Fruit fly (Drosophila melanogaster): ENCODE data around the gene CG34174.
A peak's percentile ranks its signal among the peaks of the same experiment; 100 is the strongest.

CG34174 gene

DNA sequence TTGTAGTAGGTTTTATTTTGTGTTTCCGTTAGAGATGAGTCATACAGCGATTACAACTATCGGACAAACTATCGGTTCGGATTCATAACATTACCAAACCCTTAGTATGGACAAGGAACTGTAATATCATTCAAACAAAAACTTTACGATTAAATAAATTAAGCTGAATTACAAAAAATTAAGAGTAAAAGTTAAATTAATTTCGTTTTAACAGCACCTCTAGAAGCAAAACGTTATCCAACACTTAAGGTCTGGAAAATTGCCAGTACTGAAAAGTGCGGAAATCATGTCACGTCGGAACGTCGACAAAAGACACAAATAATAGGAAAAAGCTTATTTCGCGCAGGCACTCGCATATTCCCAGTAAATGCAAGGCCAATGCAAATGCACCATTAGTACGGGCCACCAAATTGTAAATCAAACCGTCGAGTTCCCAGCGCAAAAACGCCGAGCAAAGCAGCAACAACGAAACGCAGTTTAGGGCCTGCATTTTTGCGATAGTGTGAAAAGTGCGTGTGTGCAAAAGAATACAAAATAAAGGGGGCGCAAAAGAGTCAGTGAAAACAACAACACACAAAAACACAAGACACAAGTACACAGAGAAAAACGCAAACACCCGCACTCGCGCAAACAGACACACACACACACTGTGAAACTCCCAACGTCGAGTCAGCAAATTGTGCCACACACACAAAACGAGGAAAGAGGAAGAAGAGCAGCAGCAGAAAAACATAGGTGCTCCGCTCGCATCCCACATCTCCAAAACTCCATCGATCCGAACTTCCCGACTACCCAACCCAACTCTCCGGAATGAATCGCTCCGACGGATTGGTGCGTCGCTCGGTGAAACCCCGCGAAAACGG, 12.4 kb downstream of the CG34174 start, which contains the start of the genes CG15387 and sau (continued):
- TF ChIP-seq CG5245 (GFP tag; optimal IDR thresholded peaks at IDR 0.05) (peak; percentile 71), Xbp1 (GFP tag; optimal IDR thresholded peaks at IDR 0.05) (peak; percentile 91), CG1024 (GFP tag; IDR thresholded peaks at IDR 0.05) (peak; percentile 66), inv (GFP tag; IDR thresholded peaks at IDR 0.05; ENCODE audit: partially characterized antibody) (peak; percentile 90), gsb (GFP tag; IDR thresholded peaks at IDR 0.05) (peak; percentile 66), tio (GFP tag; optimal IDR thresholded peaks at IDR 0.05) (peak; percentile 81), CG10565 (GFP tag; optimal IDR thresholded peaks at IDR 0.05) (no peak), amos (GFP tag; IDR thresholded peaks at IDR 0.05; ENCODE audit: partially characterized antibody) (peak; percentile 85), peb (GFP tag; IDR thresholded peaks at IDR 0.05) (peak; percentile 55; the same call in 1 of the 2 replicates), ssp (GFP tag; IDR thresholded peaks at IDR 0.05) (peak; percentile 74), caup (GFP tag; optimal IDR thresholded peaks at IDR 0.05; ENCODE audit: severe bottlenecking) (peak; percentile 88), Sin3A (optimal IDR thresholded peaks at IDR 0.05) (peak; percentile 60), Eip74EF (GFP tag; optimal IDR thresholded peaks at IDR 0.05) (peak in 1 of 2 experiments; percentile 65), CG12155 (GFP tag; optimal IDR thresholded peaks at IDR 0.05) (peak; percentile 89), row (GFP tag; IDR thresholded peaks at IDR 0.05) (peak; percentile 94), vvl (GFP tag; IDR thresholded peaks at IDR 0.05) (peak; percentile 88), nmo (GFP tag; optimal IDR thresholded peaks at IDR 0.05) (peak; percentile 91), CG2120 (GFP tag; optimal IDR thresholded peaks at IDR 0.05) (peak; percentile 96), CG17802 (tag; optimal IDR thresholded peaks at IDR 0.05) (peak; percentile 66), HLH54F (GFP tag; optimal IDR thresholded peaks at IDR 0.05) (peak; percentile 93), wdn (GFP tag; IDR thresholded peaks at IDR 0.05) (peak; percentile 73; the same call in 1 of the 2 replicates), sisA (GFP tag; IDR thresholded peaks at IDR 0.05) (peak; percentile 83), CHES-1-like (GFP tag; optimal IDR thresholded peaks at IDR 0.05) (peak; percentile 90), CG3065 (GFP tag; optimal IDR thresholded peaks at IDR 0.05) (peak; percentile 79), CG16863 (GFP tag; optimal IDR thresholded peaks at IDR 0.05) (peak; percentile 92), gcm2 (GFP tag; optimal IDR thresholded peaks at IDR 0.05) (no peak), CG7357 (GFP tag; IDR thresholded peaks at IDR 0.05) (peak; percentile 64; the same call in 1 of the 3 replicates), CG17361 (GFP tag; IDR thresholded peaks at IDR 0.05) (peak; percentile 89), otp (GFP tag; IDR thresholded peaks at IDR 0.05) (peak; percentile 78), unc-4 (GFP tag; IDR thresholded peaks at IDR 0.05; ENCODE audit: partially characterized antibody) (peak; percentile 94), CG33213 (GFP tag; optimal IDR thresholded peaks at IDR 0.05) (peak; percentile 89), tgo (GFP tag; IDR thresholded peaks at IDR 0.05) (peak; percentile 86), gce (GFP tag; IDR thresholded peaks at IDR 0.05) (peak; percentile 48; the same call in 1 of the 3 replicates), C15 (GFP tag; IDR thresholded peaks at IDR 0.05) (peak; percentile 72; the same call in 1 of the 3 replicates), YL-1 (GFP tag; optimal IDR thresholded peaks at IDR 0.05) (peak; percentile 29), MESR4 (GFP tag; optimal IDR thresholded peaks at IDR 0.05) (peak; percentile 42), pho (GFP tag; optimal IDR thresholded peaks at IDR 0.05) (peak; percentile 88), exex (tag; optimal IDR thresholded peaks at IDR 0.05) (peak; percentile 73), Ets65A (GFP tag) (peak; percentile 99), CG14710 (tag; optimal IDR thresholded peaks at IDR 0.05) (peak; percentile 95), CG8478 (optimal IDR thresholded peaks at IDR 0.05) (no peak), Mes4 (GFP tag; optimal IDR thresholded peaks at IDR 0.05) (peak; percentile 85), CkIIα-i1 (GFP tag; IDR thresholded peaks at IDR 0.05) (no peak), ara (GFP tag; IDR thresholded peaks at IDR 0.05) (peak; percentile 82), Antp (GFP tag; optimal IDR thresholded peaks at IDR 0.05) (peak; percentile 90), HmgD (GFP tag; optimal IDR thresholded peaks at IDR 0.05) (peak; percentile 59), unpg (GFP tag; optimal IDR thresholded peaks at IDR 0.05) (peak; percentile 85), NC2α (GFP tag; optimal IDR thresholded peaks at IDR 0.05) (peak; percentile 81), GATAe (GFP tag; conservative IDR thresholded peaks at IDR 0.05) (no peak; the same call in 1 of the 2 replicates), CG18619 (GFP tag; optimal IDR thresholded peaks at IDR 0.05) (peak; percentile 78)

Measured in whole organism, embryonic.